Fruit fly (Drosophila melanogaster): ENCODE measurements around the gene Eig71Eh.

- TF ChIP-seq CTCF (optimal IDR thresholded peaks at IDR 0.05) (no peak), CG8478 (optimal IDR thresholded peaks at IDR 0.05) (no peak)
Measured at dm6 chr3L:15637618-15638017, 21.6 kb downstream of the Eig71Eh start.
